Worm (Caenorhabditis elegans) whole organism, young adult: Measurements from ENCODE around the gene exos-7.

Experiments
- B0336.3 ChIP-seq: fragments of 200-800 bp; sonication (Bioruptor generic); IDR thresholded peaks from 2 replicates; pipeline ENCODE4 v1.3.6; 2022; ENCODE audit warnings: missing genetic modification characterization, missing compliant biosample characterization
- C17E4.6 ChIP-seq: fragments of 200-800 bp; sonication (Bioruptor generic); IDR thresholded peaks from 2 replicates; pipeline ENCODE4 v1.3.6; 2022; ENCODE audit warnings: missing genetic modification reagents, missing genetic modification characterization, missing compliant biosample characterization
- F37B4.10 ChIP-seq: fragments of 200-800 bp; sonication (Bioruptor generic); IDR thresholded peaks from 2 replicates; pipeline ENCODE4 v1.3.6; 2022; ENCODE audit warnings: missing genetic modification characterization, missing compliant biosample characterization
- F55B11.4 ChIP-seq: sonication (generic microtip); optimal IDR thresholded peaks from 2 replicates; lab custom pipeline; 2016; ENCODE audit warnings: missing compliant biosample characterization, missing genetic modification characterization, borderline replicate concordance; ENCODE audit not compliant: insufficient read depth
- F57C9.4 ChIP-seq: sonication (generic microtip); optimal IDR thresholded peaks from 2 replicates; lab custom pipeline; 2017; ENCODE audit warnings: mild to moderate bottlenecking, missing genetic modification characterization, missing compliant biosample characterization
- Y95B8A.8 ChIP-seq: fragments of 200-800 bp; sonication (Bioruptor generic); IDR thresholded peaks from 2 replicates; pipeline ENCODE4 v1.3.6; 2022; ENCODE audit warnings: missing genetic modification reagents, missing genetic modification characterization, missing compliant biosample characterization
- akir-1 ChIP-seq: fragments of 200-800 bp; sonication (Bioruptor generic); optimal IDR thresholded peaks from 2 replicates; lab custom pipeline; 2018; ENCODE audit warnings: mild to moderate bottlenecking, missing genetic modification characterization, moderate library complexity, missing compliant biosample characterization
- attf-5 ChIP-seq: fragments of 200-800 bp; sonication (Bioruptor generic); optimal IDR thresholded peaks from 2 replicates; lab custom pipeline; 2018; ENCODE audit warnings: mild to moderate bottlenecking, missing genetic modification characterization, missing compliant biosample characterization
- bed-2 ChIP-seq: fragments of 200-800 bp; sonication (Bioruptor generic); IDR thresholded peaks from 2 replicates; pipeline ENCODE4 v1.3.6; 2022; ENCODE audit warnings: missing genetic modification reagents, missing genetic modification characterization, missing compliant biosample characterization
- ccch-3 ChIP-seq: fragments of 200-800 bp; sonication (Bioruptor generic); optimal IDR thresholded peaks from 2 replicates; lab custom pipeline; 2018; ENCODE audit warnings: mild to moderate bottlenecking, missing genetic modification characterization, missing compliant biosample characterization
- cebp-1 ChIP-seq, 2 experiments: fragments of 200-800 bp in 1 of 2; sonication (Bioruptor generic) in 1 of 2; sonication (generic microtip) in 1 of 2; IDR thresholded peaks in 1 of 2; optimal IDR thresholded peaks in 1 of 2; 2 replicates each; pipeline versions ENCODE4 v1.3.6 to Lab custom; 2017 to 2022; ENCODE audit warnings: missing compliant biosample characterization in 2 of 2, missing genetic modification characterization in 2 of 2, mild to moderate bottlenecking in 1 of 2, missing genetic modification reagents in 1 of 2, moderate library complexity in 1 of 2
- cebp-2 ChIP-seq: fragments of 200-800 bp; sonication (Bioruptor generic); IDR thresholded peaks from 2 replicates; pipeline ENCODE4 v1.3.6; 2022; ENCODE audit warnings: missing genetic modification characterization, missing compliant biosample characterization
- ceh-27 ChIP-seq: fragments of 200-800 bp; sonication (Bioruptor generic); optimal IDR thresholded peaks from 2 replicates; lab custom pipeline; 2018; ENCODE audit warnings: mild to moderate bottlenecking, missing genetic modification characterization, moderate library complexity, missing compliant biosample characterization
- ceh-91 ChIP-seq: fragments of 200-800 bp; sonication (Bioruptor generic); IDR thresholded peaks from 2 replicates; pipeline ENCODE4 v1.3.6; 2022; ENCODE audit warnings: missing genetic modification reagents, missing genetic modification characterization, missing compliant biosample characterization
- chd-7 ChIP-seq: sonication (generic microtip); optimal IDR thresholded peaks from 2 replicates; lab custom pipeline; 2016; ENCODE audit warnings: mild to moderate bottlenecking, missing genetic modification characterization, moderate library complexity, missing compliant biosample characterization
- die-1 ChIP-seq: sonication (generic microtip); optimal IDR thresholded peaks from 2 replicates; lab custom pipeline; 2016; ENCODE audit warnings: missing genotype, mild to moderate bottlenecking, missing genetic modification characterization, missing compliant biosample characterization
- efl-1 ChIP-seq: fragments of 150-350 bp; optimal IDR thresholded peaks from 2 replicates; lab custom pipeline; 2014; ENCODE audit warnings: missing biosample characterization, missing genetic modification reagents, missing genetic modification characterization
- ekl-4 ChIP-seq: fragments of 200-800 bp; sonication (Bioruptor generic); IDR thresholded peaks from 2 replicates; pipeline ENCODE4 v1.3.6; 2022; ENCODE audit warnings: missing genetic modification reagents, missing genetic modification characterization, missing compliant biosample characterization
- ets-4 ChIP-seq: fragments of 200-800 bp; sonication (Bioruptor generic); optimal IDR thresholded peaks from 2 replicates; lab custom pipeline; 2018; ENCODE audit warnings: mild to moderate bottlenecking, missing genetic modification characterization, missing compliant biosample characterization
- gei-17 ChIP-seq: fragments of 200-800 bp; sonication (Bioruptor generic); optimal IDR thresholded peaks from 2 replicates; lab custom pipeline; 2018; ENCODE audit warnings: mild to moderate bottlenecking, missing genetic modification characterization, missing compliant biosample characterization
- hlh-12 ChIP-seq: sonication (generic microtip); optimal IDR thresholded peaks from 2 replicates; lab custom pipeline; 2016; ENCODE audit warnings: missing genetic modification characterization, missing compliant biosample characterization
- hlh-26 ChIP-seq: fragments of 200-800 bp; sonication (Bioruptor generic); conservative IDR thresholded peaks from 2 replicates; pipeline ENCODE4 v1.3.6; 2022; ENCODE audit warnings: missing genetic modification reagents, missing genetic modification characterization, missing compliant biosample characterization
- hsf-1 ChIP-seq: fragments of 200-800 bp; sonication (Bioruptor generic); IDR thresholded peaks from 2 replicates; pipeline ENCODE4 v1.3.6; 2022; ENCODE audit warnings: missing genetic modification reagents, missing genetic modification characterization, missing compliant biosample characterization
- let-526 ChIP-seq: fragments of 200-800 bp; sonication (Bioruptor generic); IDR thresholded peaks from 2 replicates; pipeline ENCODE4 v1.3.6; 2022; ENCODE audit warnings: missing genetic modification reagents, missing genetic modification characterization, missing compliant biosample characterization
- lin-26 ChIP-seq: fragments of 200-800 bp; sonication (Bioruptor generic); IDR thresholded peaks from 2 replicates; pipeline ENCODE4 v1.3.6; 2022; ENCODE audit warnings: missing genetic modification reagents, missing genetic modification characterization, missing compliant biosample characterization
- lin-40 ChIP-seq: sonication (generic microtip); optimal IDR thresholded peaks from 2 replicates; lab custom pipeline; 2016; ENCODE audit warnings: missing genetic modification characterization, mild to moderate bottlenecking, missing compliant biosample characterization, missing genotype, missing genetic modification reagents
- lsl-1 ChIP-seq: fragments of 200-800 bp; sonication (Bioruptor generic); optimal IDR thresholded peaks from 2 replicates; lab custom pipeline; 2018; ENCODE audit warnings: mild to moderate bottlenecking, missing genetic modification characterization, moderate library complexity, missing compliant biosample characterization
- madf-10 ChIP-seq: sonication (generic microtip); optimal IDR thresholded peaks from 2 replicates; lab custom pipeline; 2016; ENCODE audit warnings: mild to moderate bottlenecking, missing genetic modification characterization, missing compliant biosample characterization
- madf-3 ChIP-seq: fragments of 200-800 bp; sonication (Bioruptor generic); IDR thresholded peaks from 2 replicates; pipeline ENCODE4 v1.3.6; 2022; ENCODE audit warnings: missing genetic modification reagents, missing genetic modification characterization, missing compliant biosample characterization
- mcd-1 ChIP-seq: fragments of 200-800 bp; sonication (Bioruptor generic); IDR thresholded peaks from 2 replicates; pipeline ENCODE4 v1.3.6; 2022; ENCODE audit warnings: missing genetic modification reagents, missing genetic modification characterization, missing compliant biosample characterization
- mel-28 ChIP-seq: sonication (generic microtip); optimal IDR thresholded peaks from 2 replicates; lab custom pipeline; 2016; ENCODE audit warnings: borderline replicate concordance, mild to moderate bottlenecking, missing genetic modification characterization, missing compliant biosample characterization
- nfyb-1 ChIP-seq: fragments of 200-800 bp; sonication (Bioruptor generic); IDR thresholded peaks from 2 replicates; pipeline ENCODE4 v1.3.6; 2022; ENCODE audit warnings: missing genetic modification reagents, missing genetic modification characterization, missing compliant biosample characterization
- nhr-27 ChIP-seq: fragments of 200-800 bp; sonication (Bioruptor generic); optimal IDR thresholded peaks from 2 replicates; lab custom pipeline; 2018; ENCODE audit warnings: mild to moderate bottlenecking, missing genetic modification characterization, moderate library complexity, missing compliant biosample characterization
- pha-4 ChIP-seq: fragments of 150-350 bp; sonication (generic microtip); optimal IDR thresholded peaks from 2 replicates; lab custom pipeline; 2014; ENCODE audit warnings: missing biosample characterization, missing genetic modification reagents, missing genetic modification characterization
- rpc-1 ChIP-seq, 2 experiments: fragments of 150-350 bp in 1 of 2; sonication (generic microtip) in 1 of 2; optimal IDR thresholded peaks; 2 replicates each; lab custom pipeline; 2014 to 2018; ENCODE audit warnings: missing biosample characterization in 1 of 2, missing genetic modification characterization in 1 of 2, missing genetic modification reagents in 1 of 2, missing genotype in 1 of 2
- sea-2 ChIP-seq: fragments of 200-800 bp; sonication (Bioruptor generic); IDR thresholded peaks from 2 replicates; pipeline ENCODE4 v1.3.6; 2022; ENCODE audit warnings: missing genetic modification characterization, missing compliant biosample characterization
- snpc-1.1 ChIP-seq: sonication (generic microtip); optimal IDR thresholded peaks from 2 replicates; lab custom pipeline; 2017; ENCODE audit warnings: missing genetic modification characterization, mild to moderate bottlenecking, missing compliant biosample characterization, antibody characterized with exemption, moderate library complexity, missing genotype, missing genetic modification reagents; ENCODE audit not compliant: insufficient read depth
- snpc-1.3 ChIP-seq: sonication (generic microtip); optimal IDR thresholded peaks from 2 replicates; lab custom pipeline; 2017; ENCODE audit warnings: missing genetic modification characterization, mild to moderate bottlenecking, missing compliant biosample characterization, antibody characterized with exemption, moderate library complexity, missing genotype, missing genetic modification reagents; ENCODE audit not compliant: insufficient read depth
- snpc-4 ChIP-seq, 5 experiments: fragments of 150-350 bp in 1 of 5; sonication (generic microtip) in 4 of 5; optimal IDR thresholded peaks; 2 replicates each; lab custom pipeline; 2014 to 2018; ENCODE audit warnings: missing genetic modification characterization in 5 of 5, missing biosample characterization in 3 of 5, antibody characterized with exemption in 2 of 5, mild to moderate bottlenecking in 2 of 5, missing compliant biosample characterization in 2 of 5, missing genotype in 2 of 5, moderate library complexity in 2 of 5, missing genetic modification reagents in 1 of 5
- tbx-9 ChIP-seq: sonication (generic microtip); optimal IDR thresholded peaks from 2 replicates; lab custom pipeline; 2016; ENCODE audit warnings: borderline replicate concordance, missing genetic modification characterization, inconsistent platforms, missing compliant biosample characterization
- tlf-1 ChIP-seq: fragments of 200-800 bp; sonication (Bioruptor generic); optimal IDR thresholded peaks from 2 replicates; lab custom pipeline; 2018; ENCODE audit warnings: mild to moderate bottlenecking, missing genetic modification characterization, missing compliant biosample characterization
- xnd-1 ChIP-seq: sonication (generic microtip); optimal IDR thresholded peaks from 2 replicates; lab custom pipeline; 2016; ENCODE audit warnings: missing genotype, missing genetic modification reagents, missing genetic modification characterization, missing compliant biosample characterization
- ztf-22 ChIP-seq: fragments of 200-800 bp; sonication (Bioruptor generic); optimal IDR thresholded peaks from 2 replicates; lab custom pipeline; 2018; ENCODE audit warnings: mild to moderate bottlenecking, missing genetic modification characterization, moderate library complexity, missing compliant biosample characterization
- ztf-26 ChIP-seq: sonication (generic microtip); optimal IDR thresholded peaks from 2 replicates; lab custom pipeline; 2017; ENCODE audit warnings: missing genetic modification characterization, missing compliant biosample characterization

The exos-7 gene

ce11 chrV:20845524-20846208 is 7.0 kb downstream of the exos-7 start, which contains the start of the genes F31D4.2 and fkb-6 (continued):
- TF ChIP-seq lin-26 (no peak), F37B4.10 (no peak), lsl-1 (peak; percentile 88), lin-40 (tag; lab: Kevin White, UChicago) (peak; percentile 57), efl-1 (GFP tag; lab: Kevin White, UChicago) (no peak), bed-2 (no peak), snpc-1.3 (tag; lab: Kevin White, UChicago) (no peak), cebp-1 (GFP tag; IDR thresholded peaks at IDR 0.05; lab: Robert Waterston, UW) (no peak), cebp-1 (tag; optimal IDR thresholded peaks at IDR 0.05; lab: Kevin White, UChicago) (peak; percentile 59), cebp-2 (GFP tag; lab: Robert Waterston, UW) (no peak), pha-4 (tag; lab: Kevin White, UChicago) (no peak), akir-1 (GFP tag; lab: Kevin White, UChicago) (no peak), tbx-9 (tag; lab: Kevin White, UChicago) (no peak), attf-5 (GFP tag; lab: Kevin White, UChicago) (peak; percentile 43), F55B11.4 (tag; lab: Kevin White, UChicago) (no peak), sea-2 (no peak), nfyb-1 (GFP tag; lab: Robert Waterston, UW) (no peak)

ce11 chrV:20847743-20848229 is 9.1 kb downstream of the exos-7 start:
- no peak for TF ChIP-seq rpc-1 (optimal IDR thresholded peaks at IDR 0.05; lab: Kevin White, UChicago)
- no peak for TF ChIP-seq rpc-1 (tag; optimal IDR thresholded peaks at IDR 0.05; lab: Kevin White, UChicago)
- no peak; the same call in 1 of the 2 replicates for TF ChIP-seq C17E4.6 (GFP tag; lab: Robert Waterston, UW)
- TF ChIP-seq mel-28 = no peak
- TF ChIP-seq die-1 (tag; lab: Kevin White, UChicago) = peak; percentile 38
- TF ChIP-seq ceh-91 (GFP tag; lab: Robert Waterston, UW) = no peak
- peak; percentile 82 for TF ChIP-seq B0336.3 (GFP tag; lab: Robert Waterston, UW)
- peak; percentile 40 for TF ChIP-seq gei-17 (GFP tag; lab: Kevin White, UChicago)
- peak; percentile 63 for TF ChIP-seq tlf-1 (GFP tag; lab: Kevin White, UChicago)
- peak; percentile 20 for TF ChIP-seq madf-10
- peak; percentile 76 for TF ChIP-seq chd-7 (tag; lab: Kevin White, UChicago)
- no peak for TF ChIP-seq ccch-3 (GFP tag; lab: Kevin White, UChicago)
- TF ChIP-seq ztf-26 = peak; percentile 33
- TF ChIP-seq ceh-27 (GFP tag; lab: Kevin White, UChicago) = no peak
- TF ChIP-seq F57C9.4 (tag; lab: Kevin White, UChicago) = peak; percentile 50
- TF ChIP-seq madf-3 (GFP tag; lab: Robert Waterston, UW) = peak; percentile 65; the same call in 1 of the 2 replicates
- peak; percentile 8 for TF ChIP-seq xnd-1 (tag; lab: Kevin White, UChicago)
- peak; percentile 27 for TF ChIP-seq hlh-12
- peak; percentile 22 for TF ChIP-seq nhr-27 (tag; lab: Kevin White, UChicago)
- TF ChIP-seq lin-26 = peak; percentile 59; the same call in 1 of the 2 replicates
- TF ChIP-seq let-526 (GFP tag; lab: Robert Waterston, UW) = no peak
- peak; percentile 42; the same call in 1 of the 2 replicates for TF ChIP-seq ekl-4 (GFP tag; lab: Robert Waterston, UW)
- no peak for TF ChIP-seq Y95B8A.8 (GFP tag; lab: Robert Waterston, UW)
- TF ChIP-seq ztf-22 (GFP tag; lab: Kevin White, UChicago) = no peak
- peak; percentile 32 for TF ChIP-seq ets-4 (GFP tag; lab: Kevin White, UChicago)
- TF ChIP-seq hsf-1 (GFP tag; lab: Robert Waterston, UW) = peak; percentile 73
- no peak for TF ChIP-seq hlh-26 (GFP tag; lab: Robert Waterston, UW)
- TF ChIP-seq snpc-1.1 (tag; lab: Kevin White, UChicago) = no peak
- no peak for TF ChIP-seq snpc-4 (GFP tag; optimal IDR thresholded peaks at IDR 0.05; lab: Kevin White, UChicago)
- TF ChIP-seq snpc-4 (tag; optimal IDR thresholded peaks at IDR 0.05; lab: Kevin White, UChicago) = peak in 2 of 4 experiments; percentile 53 to 66
- TF ChIP-seq mcd-1 (GFP tag; lab: Robert Waterston, UW) = peak; percentile 41; the same call in 1 of the 2 replicates
